Worm (Caenorhabditis elegans) whole organism, L3 larva: Measurements from ENCODE around the gene F26A1.19.

Source experiments
- ama-1 ChIP-seq: fragments of 150-350 bp; optimal IDR thresholded peaks from 2 replicates; lab custom pipeline; 2018
- ceh-16 ChIP-seq: sonication (generic microtip); optimal IDR thresholded peaks from 2 replicates; lab custom pipeline; 2017; ENCODE audit warnings: missing biosample characterization, missing genetic modification characterization
- ceh-28 ChIP-seq: fragments of 150-350 bp; optimal IDR thresholded peaks from 2 replicates; lab custom pipeline; 2014; ENCODE audit warnings: missing biosample characterization, missing genetic modification reagents, missing genetic modification characterization
- ceh-9 ChIP-seq: sonication (generic microtip); optimal IDR thresholded peaks from 2 replicates; lab custom pipeline; 2018; ENCODE audit warnings: missing biosample characterization, missing genetic modification characterization
- egl-27 ChIP-seq: sonication (generic microtip); optimal IDR thresholded peaks from 4 replicates; lab custom pipeline; 2017; ENCODE audit warnings: missing biosample characterization, missing genetic modification reagents, missing genetic modification characterization
- egl-5 ChIP-seq: fragments of 150-350 bp; optimal IDR thresholded peaks from 2 replicates; lab custom pipeline; 2017; ENCODE audit warnings: missing biosample characterization, missing genetic modification reagents, missing genetic modification characterization, inconsistent platforms
- elt-1 ChIP-seq: fragments of 150-350 bp; optimal IDR thresholded peaks from 2 replicates; lab custom pipeline; 2014; ENCODE audit warnings: missing biosample characterization, missing genetic modification characterization
- elt-2 ChIP-seq: sonication (generic microtip); optimal IDR thresholded peaks from 2 replicates; lab custom pipeline; 2016; ENCODE audit warnings: missing genetic modification reagents, mild to moderate bottlenecking, missing genetic modification characterization, missing compliant biosample characterization
- elt-3 ChIP-seq, 3 experiments: fragments of 150-350 bp in 1 of 3; sonication (generic microtip) in 2 of 3; optimal IDR thresholded peaks; 2 replicates in 2 of 3; 4 replicates in 1 of 3; lab custom pipeline; 2014 to 2017; ENCODE audit warnings: missing biosample characterization in 3 of 3, missing genetic modification characterization in 3 of 3
- fkh-2 ChIP-seq: fragments of 150-350 bp; optimal IDR thresholded peaks from 2 replicates; lab custom pipeline; 2014; ENCODE audit warnings: missing biosample characterization, missing genetic modification reagents, missing genetic modification characterization
- jun-1 ChIP-seq: fragments of 150-350 bp; optimal IDR thresholded peaks from 2 replicates; lab custom pipeline; 2014; ENCODE audit warnings: missing biosample characterization, missing genetic modification reagents, missing genetic modification characterization
- lin-15B ChIP-seq: fragments of 150-350 bp; optimal IDR thresholded peaks from 2 replicates; lab custom pipeline; 2014; ENCODE audit warnings: missing biosample characterization, missing genetic modification characterization
- lin-39 ChIP-seq: fragments of 150-350 bp; optimal IDR thresholded peaks from 2 replicates; lab custom pipeline; 2018; ENCODE audit warnings: missing biosample characterization, missing genetic modification reagents, missing genetic modification characterization
- lsy-12 ChIP-seq: sonication (generic microtip); optimal IDR thresholded peaks from 2 replicates; lab custom pipeline; 2016; ENCODE audit warnings: mild to moderate bottlenecking, missing genetic modification characterization, missing compliant biosample characterization
- mdl-1 ChIP-seq: fragments of 150-350 bp; optimal IDR thresholded peaks from 2 replicates; lab custom pipeline; 2014; ENCODE audit warnings: missing biosample characterization, missing genetic modification characterization
- mml-1 ChIP-seq: fragments of 150-350 bp; sonication (generic microtip); optimal IDR thresholded peaks from 3 replicates; lab custom pipeline; 2014; ENCODE audit warnings: missing biosample characterization, missing genetic modification characterization
- nfya-1 ChIP-seq: sonication (generic microtip); optimal IDR thresholded peaks from 2 replicates; lab custom pipeline; 2017; ENCODE audit warnings: missing genetic modification characterization, mild to moderate bottlenecking, missing compliant biosample characterization, antibody characterized with exemption, moderate library complexity; ENCODE audit not compliant: insufficient read depth
- nhr-237 ChIP-seq: fragments of 150-350 bp; optimal IDR thresholded peaks from 2 replicates; lab custom pipeline; 2014; ENCODE audit warnings: missing biosample characterization, missing genetic modification characterization
- nhr-25 ChIP-seq: sonication (generic microtip); optimal IDR thresholded peaks from 2 replicates; lab custom pipeline; 2017; ENCODE audit warnings: missing biosample characterization, missing genetic modification characterization
- nhr-43 ChIP-seq: sonication (generic microtip); optimal IDR thresholded peaks from 2 replicates; lab custom pipeline; 2016; ENCODE audit warnings: mild to moderate bottlenecking, missing genetic modification characterization, missing compliant biosample characterization; ENCODE audit not compliant: poor library complexity, severe bottlenecking
- nhr-67 ChIP-seq: fragments of 150-350 bp; optimal IDR thresholded peaks from 2 replicates; lab custom pipeline; 2014; ENCODE audit warnings: missing biosample characterization, missing genetic modification characterization
- nhr-76 ChIP-seq: fragments of 150-350 bp; sonication (generic microtip); optimal IDR thresholded peaks from 5 replicates; lab custom pipeline; 2014; ENCODE audit warnings: missing biosample characterization, missing genetic modification characterization
- nhr-77 ChIP-seq: fragments of 150-350 bp; optimal IDR thresholded peaks from 2 replicates; lab custom pipeline; 2014; ENCODE audit warnings: missing biosample characterization, missing genetic modification characterization
- pqm-1 ChIP-seq: fragments of 150-350 bp; optimal IDR thresholded peaks from 2 replicates; lab custom pipeline; 2017; ENCODE audit warnings: missing biosample characterization, missing genetic modification characterization, inconsistent platforms
- sea-2 ChIP-seq: fragments of 150-350 bp; sonication (generic microtip); optimal IDR thresholded peaks from 4 replicates; lab custom pipeline; 2014; ENCODE audit warnings: missing biosample characterization, missing genetic modification reagents, missing genetic modification characterization
- skn-1 ChIP-seq: fragments of 150-350 bp; optimal IDR thresholded peaks from 2 replicates; lab custom pipeline; 2014; ENCODE audit warnings: missing biosample characterization, missing genetic modification characterization
- snpc-4 ChIP-seq: fragments of 150-350 bp; optimal IDR thresholded peaks from 2 replicates; lab custom pipeline; 2014; ENCODE audit warnings: missing biosample characterization, missing genetic modification characterization
- tbx-2 ChIP-seq: sonication (generic microtip); optimal IDR thresholded peaks from 2 replicates; lab custom pipeline; 2016; ENCODE audit warnings: mild to moderate bottlenecking, missing genetic modification characterization, missing compliant biosample characterization
- unc-39 ChIP-seq: sonication (generic microtip); optimal IDR thresholded peaks from 4 replicates; lab custom pipeline; 2017; ENCODE audit warnings: missing biosample characterization, missing genetic modification characterization
- unc-62 ChIP-seq: fragments of 150-350 bp; sonication (generic microtip); optimal IDR thresholded peaks from 4 replicates; lab custom pipeline; 2014; ENCODE audit warnings: missing biosample characterization, missing genetic modification reagents, missing genetic modification characterization
- zag-1 ChIP-seq: fragments of 150-350 bp; optimal IDR thresholded peaks from 2 replicates; lab custom pipeline; 2014; ENCODE audit warnings: missing biosample characterization, missing genetic modification characterization
- ztf-4 ChIP-seq: fragments of 150-350 bp; optimal IDR thresholded peaks from 2 replicates; lab custom pipeline; 2014; ENCODE audit warnings: missing biosample characterization, missing genetic modification characterization

Gene F26A1.19

ce11 chrIII:4856109-4856508 lies 18.6 kb downstream of the F26A1.19 start, which contains the start of gene C35D10.7:
Gene C35D10.7 (plus strand): TSS chrIII:4856193.
- no peak for TF ChIP-seq snpc-4 (tag; lab: Kevin White, UChicago)
- TF ChIP-seq ztf-4 (tag; lab: Kevin White, UChicago): no peak
- TF ChIP-seq lsy-12 (tag; lab: Kevin White, UChicago): no peak
- TF ChIP-seq skn-1 (tag; lab: Kevin White, UChicago): no peak
- TF ChIP-seq nhr-77: no peak
- TF ChIP-seq egl-27 (tag; lab: Kevin White, UChicago): no peak
- TF ChIP-seq elt-2: no peak
- TF ChIP-seq tbx-2 (tag; lab: Kevin White, UChicago): no peak
- TF ChIP-seq egl-5: no peak
- TF ChIP-seq unc-62 (GFP tag; lab: Kevin White, UChicago): no peak
- TF ChIP-seq mml-1 (tag; lab: Kevin White, UChicago): no peak
- TF ChIP-seq pqm-1: no peak
- no peak for TF ChIP-seq lin-39 (tag; lab: Kevin White, UChicago)
- TF ChIP-seq mdl-1 (tag; lab: Kevin White, UChicago): no peak
- TF ChIP-seq ceh-9: no peak
- TF ChIP-seq nfya-1 (tag; lab: Kevin White, UChicago): no peak
- no peak for TF ChIP-seq ceh-28 (tag; lab: Kevin White, UChicago)
- no peak for TF ChIP-seq lin-15B (tag; lab: Kevin White, UChicago)
- no peak for TF ChIP-seq sea-2 (GFP tag; lab: Kevin White, UChicago)
- TF ChIP-seq zag-1 (tag; lab: Kevin White, UChicago): no peak

- TF ChIP-seq lin-15B (tag; lab: Kevin White, UChicago) (no peak), ceh-28 (tag; lab: Kevin White, UChicago) (no peak), unc-39 (no peak), nhr-25 (tag; lab: Kevin White, UChicago) (no peak), ama-1 (lab: Kevin White, UChicago) (no peak), fkh-2 (tag; lab: Kevin White, UChicago) (no peak), skn-1 (tag; lab: Kevin White, UChicago) (no peak)
Observed at ce11 chrIII:4856992-4857391, 19.5 kb downstream of the F26A1.19 start.

- TF ChIP-seq nhr-237 (tag; lab: Kevin White, UChicago) (no peak), nhr-25 (tag; lab: Kevin White, UChicago) (no peak), tbx-2 (tag; lab: Kevin White, UChicago) (no peak), ama-1 (lab: Kevin White, UChicago) (no peak)
Observed at ce11 chrIII:4859039-4859438, 21.5 kb downstream of the F26A1.19 start, which contains the start of gene C35D10.6. Gene C35D10.6 (plus strand): TSS chrIII:4859339.

ce11 chrIII:4861744-4862401 lies 24.3 kb downstream of the F26A1.19 start, which contains the start of the genes C35D10.10 and C35D10.5:
Gene C35D10.10 (minus strand): TSS chrIII:4861794.
Gene C35D10.5 (plus strand): TSS chrIII:4862351.
- TF ChIP-seq lin-15B (tag; lab: Kevin White, UChicago) (peak; percentile 1), skn-1 (tag; lab: Kevin White, UChicago) (no peak), elt-3 (tag; optimal IDR thresholded peaks at IDR 0.05; lab: Kevin White, UChicago) (no peak), jun-1 (tag; lab: Kevin White, UChicago) (no peak)

- TF ChIP-seq nhr-76 (tag; lab: Kevin White, UChicago) (no peak), nhr-43 (tag; lab: Kevin White, UChicago) (no peak), nhr-25 (tag; lab: Kevin White, UChicago) (no peak), ceh-16 (no peak), elt-1 (no peak), ceh-28 (tag; lab: Kevin White, UChicago) (no peak), nhr-67 (no peak)
Observed at ce11 chrIII:4863127-4863526, 25.6 kb downstream of the F26A1.19 start, which contains the start of gene coq-8. Gene coq-8 (plus strand): TSS chrIII:4863427.
